Fruit fly (Drosophila melanogaster): ENCODE results near the gene CG14671.
A peak's percentile ranks its signal among the peaks of the same experiment; 100 is the strongest.

The CG14671 gene

DNA sequence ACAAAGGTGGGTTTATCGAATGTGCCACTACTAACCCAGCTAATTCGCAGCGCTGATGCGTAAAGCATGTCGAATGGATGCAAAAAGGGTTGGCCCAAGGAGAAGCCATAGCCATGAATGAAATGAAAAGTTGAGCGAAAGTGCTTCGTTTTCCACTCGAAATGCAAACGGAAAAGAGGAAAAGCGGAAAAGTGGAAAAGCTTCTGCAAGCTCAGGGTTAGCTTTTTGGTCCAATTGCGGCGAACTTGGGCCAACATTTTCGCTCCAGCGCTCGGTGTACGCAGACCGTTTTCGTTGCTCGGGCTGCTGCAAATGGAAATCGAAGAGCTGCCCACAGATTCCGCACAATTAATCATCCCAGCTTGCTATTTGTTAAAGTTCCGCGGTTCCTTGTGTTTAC, 39.8 kb downstream of the CG14671 start:
- TF ChIP-seq z (GFP tag; IDR thresholded peaks at IDR 0.05) (peak; percentile 90), lov (optimal IDR thresholded peaks at IDR 0.05) (no peak), lov (GFP tag; IDR thresholded peaks at IDR 0.05) (no peak), Xrp1 (GFP tag; IDR thresholded peaks at IDR 0.05) (no peak), Abd-B (GFP tag; optimal IDR thresholded peaks at IDR 0.05) (no peak), CG9817 (tag; optimal IDR thresholded peaks at IDR 0.05) (no peak), pan (optimal IDR thresholded peaks at IDR 0.05) (no peak), pan (GFP tag; optimal IDR thresholded peaks at IDR 0.05 in 1 of 2, IDR thresholded peaks at IDR 0.05 in 1 of 2) (no peak), bowl (GFP tag; IDR thresholded peaks at IDR 0.05) (0 out of 2 replicates have a peak, but pooled peaks have one; percentile 11), CG18764 (GFP tag; optimal IDR thresholded peaks at IDR 0.05) (no peak)

DNA sequence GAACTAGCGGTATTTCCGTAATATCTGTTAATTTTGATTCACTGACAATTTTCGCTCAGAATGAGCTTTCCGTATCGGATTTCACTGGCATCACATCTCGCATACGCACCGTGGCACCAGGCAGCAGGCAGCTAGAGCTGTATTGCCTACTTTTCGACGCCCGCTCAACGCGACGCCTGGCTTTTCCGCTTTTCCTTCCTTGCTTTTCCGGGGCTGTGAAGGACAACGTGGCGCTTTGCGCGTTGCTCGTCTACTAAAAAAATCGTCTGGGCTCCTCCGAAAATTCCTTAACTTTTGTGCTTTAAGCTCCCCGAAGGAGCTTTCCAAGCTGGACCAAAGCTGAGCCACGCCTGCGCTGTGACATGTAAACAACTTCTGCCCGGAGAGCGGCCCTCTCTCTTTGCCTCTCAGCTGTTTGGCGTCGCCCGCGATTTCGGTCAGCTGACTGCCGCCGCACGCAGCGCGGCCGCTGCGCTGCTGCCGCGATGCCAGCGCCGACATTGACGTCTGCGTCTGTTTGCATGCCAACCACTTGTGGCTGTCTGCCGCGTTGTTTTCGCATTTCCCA, 41.5 kb downstream of the CG14671 start, which contains the start of the genes CG43845 and Nmdar1:
Gene CG43845 (minus strand): TSS at position 51 of the 568 bp plus-strand sequence.
Gene Nmdar1 (minus strand): TSS at position 259 of the 568 bp plus-strand sequence.
- peak; percentile 90 for TF ChIP-seq kah (GFP tag; optimal IDR thresholded peaks at IDR 0.05)
- TF ChIP-seq gro (GFP tag; optimal IDR thresholded peaks at IDR 0.05): no peak
- no peak for TF ChIP-seq HHEX (GFP tag; optimal IDR thresholded peaks at IDR 0.05)
- 0 out of 2 replicates have a peak, but pooled peaks have one; percentile 26 for TF ChIP-seq CG10959 (GFP tag; IDR thresholded peaks at IDR 0.05)
- peak; percentile 90; the same call in 2 of the 4 replicates for TF ChIP-seq chinmo (GFP tag; IDR thresholded peaks at IDR 0.05; ENCODE audit: partially characterized antibody)
- peak; percentile 2 for TF ChIP-seq ems (GFP tag; optimal IDR thresholded peaks at IDR 0.05)
- peak; percentile 72 for TF ChIP-seq Med (GFP tag)
- no peak for TF ChIP-seq seq (GFP tag; IDR thresholded peaks at IDR 0.05)
- peak; percentile 57 to 61 for TF ChIP-seq Trl (optimal IDR thresholded peaks at IDR 0.05)
- TF ChIP-seq Trl (GFP tag; optimal IDR thresholded peaks at IDR 0.05): peak; percentile 17
- TF ChIP-seq CG10366 (GFP tag; IDR thresholded peaks at IDR 0.05): no peak
- TF ChIP-seq CG12769 (tag; optimal IDR thresholded peaks at IDR 0.05): peak; percentile 7
- no peak for TF ChIP-seq CG8089 (GFP tag; optimal IDR thresholded peaks at IDR 0.05)
- TF ChIP-seq CG34224 (GFP tag; IDR thresholded peaks at IDR 0.05; ENCODE audit: partially characterized antibody): peak; percentile 69; the same call in 2 of the 3 replicates
- TF ChIP-seq gcm2 (GFP tag; optimal IDR thresholded peaks at IDR 0.05): no peak
- TF ChIP-seq caup (GFP tag; optimal IDR thresholded peaks at IDR 0.05; ENCODE audit: severe bottlenecking): no peak
- no peak for TF ChIP-seq CG17829 (tag; optimal IDR thresholded peaks at IDR 0.05)
- TF ChIP-seq CG8944 (GFP tag; optimal IDR thresholded peaks at IDR 0.05): no peak
- TF ChIP-seq CG3163 (GFP tag; optimal IDR thresholded peaks at IDR 0.05): no peak
- no peak for TF ChIP-seq CG10431 (GFP tag; optimal IDR thresholded peaks at IDR 0.05)
- TF ChIP-seq H15 (GFP tag; IDR thresholded peaks at IDR 0.05): no peak
- no peak for TF ChIP-seq dpn (GFP tag; optimal IDR thresholded peaks at IDR 0.05)
- no peak for TF ChIP-seq Bteb2 (GFP tag; optimal IDR thresholded peaks at IDR 0.05)
- no peak for TF ChIP-seq Gsc (GFP tag; IDR thresholded peaks at IDR 0.05)
- no peak for TF ChIP-seq CG13296 (GFP tag; optimal IDR thresholded peaks at IDR 0.05)
- TF ChIP-seq Opbp (GFP tag; IDR thresholded peaks at IDR 0.05; ENCODE audit: partially characterized antibody): no peak
- TF ChIP-seq MTF-1 (GFP tag; optimal IDR thresholded peaks at IDR 0.05; ENCODE audit: borderline replicate concordance): no peak
- no peak for TF ChIP-seq CG11398 (GFP tag; optimal IDR thresholded peaks at IDR 0.05)
- TF ChIP-seq Dbx (GFP tag; IDR thresholded peaks at IDR 0.05): peak; percentile 35; the same call in 1 of the 3 replicates
- peak; percentile 98 for TF ChIP-seq Adf1 (GFP tag; IDR thresholded peaks at IDR 0.05)
- no peak for TF ChIP-seq sr (GFP tag; IDR thresholded peaks at IDR 0.05)
- no peak for TF ChIP-seq CG17802 (tag; optimal IDR thresholded peaks at IDR 0.05)
- no peak for TF ChIP-seq Myb (GFP tag; optimal IDR thresholded peaks at IDR 0.05)
- TF ChIP-seq scrt (GFP tag; optimal IDR thresholded peaks at IDR 0.05): peak; percentile 93
- TF ChIP-seq Elba2 (GFP tag; optimal IDR thresholded peaks at IDR 0.05): no peak
- no peak for TF ChIP-seq CG7357 (GFP tag; IDR thresholded peaks at IDR 0.05)
- no peak for TF ChIP-seq yki (optimal IDR thresholded peaks at IDR 0.05)
- TF ChIP-seq CG15514 (GFP tag; optimal IDR thresholded peaks at IDR 0.05): peak; percentile 19
- peak; percentile 47; the same call in 1 of the 3 replicates for TF ChIP-seq CG34422 (GFP tag; IDR thresholded peaks at IDR 0.05)
- no peak for TF ChIP-seq Lhr (GFP tag; optimal IDR thresholded peaks at IDR 0.05)
- peak; percentile 68; the same call in 1 of the 2 replicates for TF ChIP-seq CG7372 (GFP tag; IDR thresholded peaks at IDR 0.05)
